Worm (Caenorhabditis elegans) whole organism, L4/young adult: Measurements from ENCODE around the gene pals-17.

Source experiments
- W03F9.2 ChIP-seq: fragments of 150-350 bp; optimal IDR thresholded peaks from 2 replicates; lab custom pipeline; 2014; ENCODE audit warnings: missing biosample characterization, missing genetic modification characterization
- dao-5 ChIP-seq: sonication (generic microtip); optimal IDR thresholded peaks from 2 replicates; lab custom pipeline; 2016; ENCODE audit warnings: missing genotype, missing genetic modification characterization, moderate library complexity, missing compliant biosample characterization
- him-1 ChIP-seq: sonication (generic microtip); optimal IDR thresholded peaks from 2 replicates; lab custom pipeline; 2016; ENCODE audit warnings: missing genotype, missing genetic modification reagents, missing genetic modification characterization, missing compliant biosample characterization

- TF ChIP-seq dao-5 (tag; lab: Kevin White, UChicago) (no peak), him-1 (tag; lab: Kevin White, UChicago) (no peak), W03F9.2 (tag; lab: Kevin White, UChicago) (no peak)
Measured at ce11 chrIII:1347539-1347938, 44.1 kb downstream of the pals-17 start, which contains the start of gene Y82E9BL.5.
